Fruit fly (Drosophila melanogaster): ENCODE data around the gene Spps.
A peak's percentile ranks its signal among the peaks of the same experiment; 100 is the strongest.

Gene Spps

dm6 chr3R:24204022-24204421 is 22.7 kb downstream of the Spps start:
- TF ChIP-seq tai (GFP tag; optimal IDR thresholded peaks at IDR 0.05) = no peak
- TF ChIP-seq Hr78 (GFP tag; optimal IDR thresholded peaks at IDR 0.05) = no peak
- no peak for TF ChIP-seq Dfd (GFP tag; optimal IDR thresholded peaks at IDR 0.05)
- TF ChIP-seq h (GFP tag; optimal IDR thresholded peaks at IDR 0.05) = no peak
- no peak for TF ChIP-seq foxo (GFP tag; optimal IDR thresholded peaks at IDR 0.05)
- TF ChIP-seq woc (GFP tag; optimal IDR thresholded peaks at IDR 0.05) = no peak
- no peak for TF ChIP-seq Sp1 (GFP tag; optimal IDR thresholded peaks at IDR 0.05)

dm6 chr3R:24203426-24203825 is 23.3 kb downstream of the Spps start:
- TF ChIP-seq sv (GFP tag; optimal IDR thresholded peaks at IDR 0.05) (no peak), brk (GFP tag; optimal IDR thresholded peaks at IDR 0.05) (no peak), Dif (GFP tag; optimal IDR thresholded peaks at IDR 0.05; ENCODE audit: partially characterized antibody) (no peak), dl (GFP tag; optimal IDR thresholded peaks at IDR 0.05; ENCODE audit: insufficient read depth in 1 of 2, partially characterized antibody in 2 of 2) (no peak), Dfd (GFP tag; optimal IDR thresholded peaks at IDR 0.05) (no peak), woc (GFP tag; optimal IDR thresholded peaks at IDR 0.05) (peak; percentile 81), lola (GFP tag; optimal IDR thresholded peaks at IDR 0.05) (no peak), HLH106 (tag; optimal IDR thresholded peaks at IDR 0.05) (peak; percentile 67), dsf (GFP tag; optimal IDR thresholded peaks at IDR 0.05; ENCODE audit: borderline replicate concordance) (no peak), Hnf4 (GFP tag; optimal IDR thresholded peaks at IDR 0.05) (no peak), CG32264 (GFP tag; optimal IDR thresholded peaks at IDR 0.05) (peak; percentile 48), fru (GFP tag; optimal IDR thresholded peaks at IDR 0.05) (peak; percentile 75), Jra (GFP tag; optimal IDR thresholded peaks at IDR 0.05) (no peak), GATAd (GFP tag; optimal IDR thresholded peaks at IDR 0.05) (no peak), N (GFP tag; optimal IDR thresholded peaks at IDR 0.05) (no peak), Rel (GFP tag; optimal IDR thresholded peaks at IDR 0.05) (peak; percentile 71), Rel (tag; optimal IDR thresholded peaks at IDR 0.05) (no peak), Vsx2 (GFP tag; optimal IDR thresholded peaks at IDR 0.05; ENCODE audit: partially characterized antibody) (no peak), psq (GFP tag; optimal IDR thresholded peaks at IDR 0.05) (peak; percentile 54), pan (optimal IDR thresholded peaks at IDR 0.05) (no peak), sage (GFP tag; optimal IDR thresholded peaks at IDR 0.05) (peak; percentile 61), rgr (GFP tag; optimal IDR thresholded peaks at IDR 0.05) (peak; percentile 70), Sp1 (GFP tag; optimal IDR thresholded peaks at IDR 0.05) (peak; percentile 79), Myc (optimal IDR thresholded peaks at IDR 0.05) (no peak), br (GFP tag; optimal IDR thresholded peaks at IDR 0.05) (peak; percentile 77), tai (GFP tag; optimal IDR thresholded peaks at IDR 0.05) (no peak), Abd-B (GFP tag; optimal IDR thresholded peaks at IDR 0.05) (no peak), ey (GFP tag; optimal IDR thresholded peaks at IDR 0.05) (peak; percentile 78), dmrt93B (GFP tag; optimal IDR thresholded peaks at IDR 0.05) (peak; percentile 66), foxo (GFP tag; optimal IDR thresholded peaks at IDR 0.05) (peak in 1 of 2 experiments; percentile 76), Hr83 (GFP tag; optimal IDR thresholded peaks at IDR 0.05; ENCODE audit: poor library complexity, severe bottlenecking) (no peak), usp (GFP tag; optimal IDR thresholded peaks at IDR 0.05) (no peak), CG9705 (GFP tag; optimal IDR thresholded peaks at IDR 0.05) (no peak), Hr78 (GFP tag; optimal IDR thresholded peaks at IDR 0.05) (no peak), CrebA (GFP tag; optimal IDR thresholded peaks at IDR 0.05; ENCODE audit: borderline replicate concordance) (no peak), OdsH (GFP tag; optimal IDR thresholded peaks at IDR 0.05) (peak; percentile 74), h (GFP tag; optimal IDR thresholded peaks at IDR 0.05) (peak; percentile 78), jim (GFP tag; optimal IDR thresholded peaks at IDR 0.05) (no peak), Mio (GFP tag; optimal IDR thresholded peaks at IDR 0.05) (no peak)

- TF ChIP-seq CG32264 (GFP tag; optimal IDR thresholded peaks at IDR 0.05) (no peak), fru (GFP tag; optimal IDR thresholded peaks at IDR 0.05) (no peak), Hr83 (GFP tag; optimal IDR thresholded peaks at IDR 0.05; ENCODE audit: poor library complexity, severe bottlenecking) (no peak), sage (GFP tag; optimal IDR thresholded peaks at IDR 0.05) (no peak), CrebA (GFP tag; optimal IDR thresholded peaks at IDR 0.05; ENCODE audit: borderline replicate concordance) (no peak), brk (GFP tag; optimal IDR thresholded peaks at IDR 0.05) (no peak), HLH106 (tag; optimal IDR thresholded peaks at IDR 0.05) (no peak), foxo (GFP tag; optimal IDR thresholded peaks at IDR 0.05) (no peak), dl (GFP tag; optimal IDR thresholded peaks at IDR 0.05; ENCODE audit: insufficient read depth in 1 of 2, partially characterized antibody in 2 of 2) (no peak), Dfd (GFP tag; optimal IDR thresholded peaks at IDR 0.05) (no peak), lola (GFP tag; optimal IDR thresholded peaks at IDR 0.05) (no peak), woc (GFP tag; optimal IDR thresholded peaks at IDR 0.05) (no peak), dmrt93B (GFP tag; optimal IDR thresholded peaks at IDR 0.05) (no peak), Hr78 (GFP tag; optimal IDR thresholded peaks at IDR 0.05) (no peak), Myc (optimal IDR thresholded peaks at IDR 0.05) (no peak), ey (GFP tag; optimal IDR thresholded peaks at IDR 0.05) (no peak), br (GFP tag; optimal IDR thresholded peaks at IDR 0.05) (no peak)
Observed at dm6 chr3R:24202723-24203122, 24.0 kb downstream of the Spps start.

All from whole organism, wandering third instar larva.